Worm (Caenorhabditis elegans) whole organism, midembryonic: Measurements from ENCODE around the gene tsp-3.

Experiments
- T22C8.4 ChIP-seq: fragments of 200-800 bp; sonication (Bioruptor generic); IDR thresholded peaks from 2 replicates; pipeline ENCODE4 v1.3.6; 2022; ENCODE audit warnings: missing genetic modification characterization, missing compliant biosample characterization
- cog-1 ChIP-seq: sonication (generic microtip); optimal IDR thresholded peaks from 2 replicates; lab custom pipeline; 2016; ENCODE audit warnings: missing genetic modification characterization, missing compliant biosample characterization
- flt-1 ChIP-seq: fragments of 200-800 bp; sonication (Bioruptor generic); IDR thresholded peaks from 2 replicates; pipeline ENCODE4 v1.3.6; 2022; ENCODE audit warnings: missing genetic modification characterization, missing compliant biosample characterization
- klf-2 ChIP-seq: fragments of 200-800 bp; sonication (Bioruptor generic); conservative IDR thresholded peaks from 2 replicates; pipeline ENCODE4 v1.3.6; 2022; ENCODE audit warnings: missing genetic modification reagents, missing genetic modification characterization, missing compliant biosample characterization
- ref-1 ChIP-seq: fragments of 200-800 bp; sonication (Bioruptor generic); conservative IDR thresholded peaks from 2 replicates; pipeline ENCODE4 v1.3.6; 2022; ENCODE audit warnings: missing genetic modification reagents, missing genetic modification characterization, missing compliant biosample characterization
- ztf-23 ChIP-seq: fragments of 200-800 bp; sonication (Bioruptor generic); IDR thresholded peaks from 2 replicates; pipeline ENCODE4 v1.3.6; 2022; ENCODE audit warnings: missing genetic modification reagents, missing genetic modification characterization, missing compliant biosample characterization
- ztf-29 ChIP-seq: fragments of 200-800 bp; sonication (Bioruptor generic); IDR thresholded peaks from 2 replicates; pipeline ENCODE4 v1.3.6; 2022; ENCODE audit warnings: missing genetic modification reagents, missing genetic modification characterization, missing compliant biosample characterization

- no peak for TF ChIP-seq klf-2 (GFP tag; lab: Robert Waterston, UW)
- no peak for TF ChIP-seq ref-1 (GFP tag; lab: Robert Waterston, UW)
- no peak for TF ChIP-seq T22C8.4 (GFP tag; lab: Robert Waterston, UW)
- no peak for TF ChIP-seq flt-1
- TF ChIP-seq ztf-29: no peak
- TF ChIP-seq cog-1: no peak
- no peak for TF ChIP-seq ztf-23
These were observed 10.3 kb downstream of the tsp-3 start, which contains the start of gene Y43F4A.1 for ce11 chrIII:13222772-13223171.
